Fruit fly (Drosophila melanogaster) whole organism, prepupa: Measurements from ENCODE around the gene CG9706.

ENCODE experiments used
- Blimp-1 ChIP-seq: fragments of 200-800 bp; sonication (Bioruptor generic); optimal IDR thresholded peaks from 3 replicates; lab custom pipeline; 2017; ENCODE audit warnings: missing biosample characterization, missing genetic modification characterization, mild to moderate bottlenecking, moderate library complexity, missing genetic modification reagents
- CG10631 ChIP-seq: fragments of 200-800 bp; sonication (Bioruptor generic); optimal IDR thresholded peaks from 2 replicates; lab custom pipeline; 2016; ENCODE audit warnings: missing biosample characterization, missing genetic modification characterization
- CG10669 ChIP-seq: fragments of 200-800 bp; sonication (Bioruptor generic); optimal IDR thresholded peaks from 3 replicates; lab custom pipeline; 2018; ENCODE audit warnings: missing biosample characterization, mild to moderate bottlenecking, missing genetic modification characterization, moderate library complexity
- CG11294 ChIP-seq: fragments of 200-800 bp; sonication (Bioruptor generic); IDR thresholded peaks from 2 replicates; pipeline ENCODE4 v1.3.6; 2022; ENCODE audit warnings: missing biosample characterization, missing genetic modification characterization
- CG11762 ChIP-seq: fragments of 200-800 bp; sonication (Bioruptor generic); optimal IDR thresholded peaks from 3 replicates; lab custom pipeline; 2016; ENCODE audit warnings: missing biosample characterization, missing genetic modification characterization; ENCODE audit not compliant: insufficient read depth
- CG15336 ChIP-seq: fragments of 200-800 bp; sonication (Bioruptor generic); IDR thresholded peaks from 2 replicates; pipeline ENCODE4 v1.3.6; 2022; ENCODE audit warnings: missing biosample characterization, missing genetic modification characterization
- CG1621 ChIP-seq: fragments of 200-800 bp; sonication (Bioruptor generic); optimal IDR thresholded peaks from 3 replicates; lab custom pipeline; 2018; ENCODE audit warnings: missing biosample characterization, mild to moderate bottlenecking, missing genetic modification characterization
- CG31627 ChIP-seq: fragments of 200-800 bp; sonication (Bioruptor generic); optimal IDR thresholded peaks from 3 replicates; lab custom pipeline; 2016; ENCODE audit warnings: missing biosample characterization, missing genetic modification characterization
- CG32006 ChIP-seq: fragments of 200-800 bp; sonication (Bioruptor generic); optimal IDR thresholded peaks from 3 replicates; lab custom pipeline; 2017; ENCODE audit warnings: missing biosample characterization, mild to moderate bottlenecking, missing genetic modification characterization
- CG34406 ChIP-seq: fragments of 200-800 bp; sonication (Bioruptor generic); optimal IDR thresholded peaks from 3 replicates; lab custom pipeline; 2016; ENCODE audit warnings: missing biosample characterization, missing genetic modification characterization
- CG3919 ChIP-seq: fragments of 200-800 bp; sonication (Bioruptor generic); optimal IDR thresholded peaks from 3 replicates; lab custom pipeline; 2016; ENCODE audit warnings: missing biosample characterization, missing genetic modification characterization
- CG4318 ChIP-seq: fragments of 200-800 bp; sonication (Bioruptor generic); optimal IDR thresholded peaks from 3 replicates; lab custom pipeline; 2017; ENCODE audit warnings: missing biosample characterization, mild to moderate bottlenecking, missing genetic modification characterization
- CG6163 ChIP-seq: fragments of 200-800 bp; sonication (Bioruptor generic); IDR thresholded peaks from 3 replicates; pipeline ENCODE4 v1.3.6; 2022; ENCODE audit warnings: missing biosample characterization, missing genetic modification characterization
- CG6276 ChIP-seq: fragments of 200-800 bp; sonication (Bioruptor generic); optimal IDR thresholded peaks from 2 replicates; lab custom pipeline; 2017; ENCODE audit warnings: missing biosample characterization, mild to moderate bottlenecking, missing genetic modification characterization
- CG6792 ChIP-seq: fragments of 200-800 bp; sonication (Bioruptor generic); optimal IDR thresholded peaks from 3 replicates; lab custom pipeline; 2016; ENCODE audit warnings: missing biosample characterization, missing genetic modification characterization
- CG6808 ChIP-seq: fragments of 200-800 bp; sonication (Bioruptor generic); optimal IDR thresholded peaks from 3 replicates; lab custom pipeline; 2017; ENCODE audit warnings: missing biosample characterization, missing genetic modification characterization, mild to moderate bottlenecking, moderate library complexity, missing genetic modification reagents
- CG6854 ChIP-seq: fragments of 200-800 bp; sonication (Bioruptor generic); optimal IDR thresholded peaks from 2 replicates; lab custom pipeline; 2017; ENCODE audit warnings: missing biosample characterization, mild to moderate bottlenecking, missing genetic modification characterization
- CG7368 ChIP-seq: fragments of 200-800 bp; sonication (Bioruptor generic); optimal IDR thresholded peaks from 3 replicates; lab custom pipeline; 2016; ENCODE audit warnings: missing biosample characterization, missing genetic modification characterization
- CG8319 ChIP-seq: fragments of 200-800 bp; sonication (Bioruptor generic); optimal IDR thresholded peaks from 3 replicates; lab custom pipeline; 2016; ENCODE audit warnings: missing biosample characterization, missing genetic modification characterization
- CG9139 ChIP-seq: fragments of 200-800 bp; sonication (Bioruptor generic); optimal IDR thresholded peaks from 3 replicates; lab custom pipeline; 2017; ENCODE audit warnings: missing biosample characterization, mild to moderate bottlenecking, missing genetic modification characterization
- Eip78C ChIP-seq: fragments of 200-800 bp; sonication (Bioruptor generic); peaks from one replicate; lab custom pipeline; 2016; ENCODE audit warnings: missing biosample characterization, missing genetic modification characterization
- Eip93F ChIP-seq: fragments of 200-800 bp; sonication (Bioruptor generic); optimal IDR thresholded peaks from 2 replicates; lab custom pipeline; 2016; ENCODE audit warnings: missing biosample characterization, mild to moderate bottlenecking, missing genetic modification characterization
- Ets21C ChIP-seq: fragments of 200-800 bp; sonication (Bioruptor generic); optimal IDR thresholded peaks from 3 replicates; lab custom pipeline; 2016; ENCODE audit warnings: missing biosample characterization, missing genetic modification characterization
- Ets96B ChIP-seq: fragments of 200-800 bp; optimal IDR thresholded peaks from 2 replicates; lab custom pipeline; 2019; ENCODE audit warnings: missing biosample characterization, mild to moderate bottlenecking, missing genetic modification characterization, moderate library complexity
- Gug ChIP-seq: fragments of 200-800 bp; sonication (Bioruptor generic); IDR thresholded peaks from 2 replicates; pipeline ENCODE4 v1.3.6; 2022; ENCODE audit warnings: missing biosample characterization, missing genetic modification characterization
- Hr38 ChIP-seq: sonication (Bioruptor generic); optimal IDR thresholded peaks from 2 replicates; lab custom pipeline; 2016; ENCODE audit warnings: missing biosample characterization, missing genetic modification characterization
- Hr39 ChIP-seq: fragments of 200-800 bp; sonication (Bioruptor generic); optimal IDR thresholded peaks from 2 replicates; lab custom pipeline; 2016; ENCODE audit warnings: missing biosample characterization, missing genetic modification characterization
- Met ChIP-seq: fragments of 200-800 bp; sonication (Bioruptor generic); optimal IDR thresholded peaks from 3 replicates; lab custom pipeline; 2016; ENCODE audit warnings: missing biosample characterization, missing genetic modification characterization
- Smox ChIP-seq: fragments of 200-800 bp; sonication (Bioruptor generic); optimal IDR thresholded peaks from 3 replicates; lab custom pipeline; 2016; ENCODE audit warnings: missing biosample characterization, missing genetic modification characterization
- Sox102F ChIP-seq: fragments of 200-800 bp; sonication (Bioruptor generic); optimal IDR thresholded peaks from 2 replicates; lab custom pipeline; 2016; ENCODE audit warnings: missing biosample characterization, mild to moderate bottlenecking, missing genetic modification characterization
- Sox14 ChIP-seq: fragments of 200-800 bp; sonication (Bioruptor generic); optimal IDR thresholded peaks from 3 replicates; lab custom pipeline; 2016; ENCODE audit warnings: missing biosample characterization, missing genetic modification characterization
- achi ChIP-seq: fragments of 200-800 bp; sonication (Bioruptor generic); optimal IDR thresholded peaks from 3 replicates; lab custom pipeline; 2016; ENCODE audit warnings: missing biosample characterization, missing genetic modification characterization
- cyc ChIP-seq: fragments of 200-800 bp; sonication (Bioruptor generic); optimal IDR thresholded peaks from 3 replicates; lab custom pipeline; 2016; ENCODE audit warnings: missing biosample characterization, missing genetic modification characterization
- dsx ChIP-seq: fragments of 200-800 bp; optimal IDR thresholded peaks from 3 replicates; lab custom pipeline; 2019; ENCODE audit warnings: missing biosample characterization, mild to moderate bottlenecking, missing genetic modification characterization, moderate library complexity; ENCODE audit not compliant: poor library complexity, severe bottlenecking
- eg ChIP-seq: fragments of 200-800 bp; sonication (Bioruptor generic); IDR thresholded peaks from 3 replicates; pipeline ENCODE4 v1.3.6; 2022; ENCODE audit warnings: missing biosample characterization, missing genetic modification characterization
- fd59A ChIP-seq: fragments of 200-800 bp; sonication (Bioruptor generic); optimal IDR thresholded peaks from 2 replicates; lab custom pipeline; 2017; ENCODE audit warnings: missing biosample characterization, mild to moderate bottlenecking, missing genetic modification characterization, missing genetic modification reagents
- lz ChIP-seq: fragments of 200-800 bp; sonication (Bioruptor generic); optimal IDR thresholded peaks from 3 replicates; lab custom pipeline; 2016; ENCODE audit warnings: missing biosample characterization, missing genetic modification characterization
- net ChIP-seq: fragments of 200-800 bp; sonication (Bioruptor generic); optimal IDR thresholded peaks from 3 replicates; lab custom pipeline; 2016; ENCODE audit warnings: missing biosample characterization, missing genetic modification characterization
- pdm3 ChIP-seq: fragments of 200-800 bp; sonication (Bioruptor generic); optimal IDR thresholded peaks from 3 replicates; lab custom pipeline; 2016; ENCODE audit warnings: missing biosample characterization, missing genetic modification characterization
- salr ChIP-seq, 2 experiments: fragments of 200-800 bp; sonication (Bioruptor generic); optimal IDR thresholded peaks; 3 replicates each; lab custom pipeline; 2016 to 2018; ENCODE audit warnings: missing biosample characterization in 2 of 2, missing genetic modification characterization in 2 of 2, mild to moderate bottlenecking in 1 of 2
- spab ChIP-seq: fragments of 200-800 bp; sonication (Bioruptor generic); optimal IDR thresholded peaks from 2 replicates; lab custom pipeline; 2017; ENCODE audit warnings: missing biosample characterization, mild to moderate bottlenecking, missing genetic modification characterization, missing genetic modification reagents
- ss ChIP-seq, 2 experiments: fragments of 200-800 bp; sonication (Bioruptor generic); optimal IDR thresholded peaks; 2 replicates in 1 of 2; 3 replicates in 1 of 2; lab custom pipeline; 2017 to 2018; ENCODE audit warnings: mild to moderate bottlenecking in 2 of 2, missing biosample characterization in 2 of 2, missing genetic modification characterization in 2 of 2, moderate library complexity in 1 of 2
- svp ChIP-seq: fragments of 200-800 bp; sonication (Bioruptor generic); peaks from one replicate; lab custom pipeline; 2016; ENCODE audit warnings: missing biosample characterization, missing genetic modification characterization
- vri ChIP-seq: fragments of 200-800 bp; sonication (Bioruptor generic); optimal IDR thresholded peaks from 3 replicates; lab custom pipeline; 2016; ENCODE audit warnings: missing biosample characterization, mild to moderate bottlenecking, missing genetic modification characterization

The CG9706 gene

DNA sequence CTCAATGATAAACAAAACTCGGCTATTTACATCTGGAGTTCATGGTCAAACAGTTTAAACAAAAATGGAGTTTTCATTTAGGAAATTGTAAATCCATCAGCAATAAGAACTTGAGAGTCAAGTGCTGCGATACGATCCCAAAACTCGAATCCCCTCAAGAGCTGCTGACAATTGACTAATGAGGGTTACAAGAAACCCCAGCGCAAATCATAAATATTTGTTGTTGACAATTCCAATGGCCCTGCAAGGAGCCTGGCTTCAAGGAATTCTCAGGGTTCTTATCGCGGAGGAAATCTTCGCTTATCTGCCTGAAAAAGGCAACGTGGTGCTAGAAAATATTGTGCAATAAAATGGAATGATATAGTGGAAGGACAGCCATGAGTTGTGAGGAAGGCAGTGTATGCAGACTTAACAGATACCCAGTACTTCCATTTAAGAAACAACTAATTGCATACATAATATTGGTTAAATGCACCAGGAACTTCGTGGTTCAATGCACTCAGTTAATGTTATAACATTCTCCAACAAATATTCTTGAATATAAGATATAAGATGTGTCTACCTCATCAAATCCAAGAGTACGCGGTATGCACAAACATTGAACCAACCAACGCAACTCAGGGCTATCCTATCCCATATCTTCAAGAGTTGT lies 14.7 kb upstream of the CG9706 start (continued):
- TF ChIP-seq Ets96B: peak; percentile 23
- no peak for TF ChIP-seq CG7368 (GFP tag; lab: Kevin White, UChicago)
- TF ChIP-seq CG8319 (GFP tag; lab: Kevin White, UChicago): no peak
- TF ChIP-seq lz: no peak
- no peak for TF ChIP-seq CG6163
- TF ChIP-seq CG32006: no peak
- no peak for TF ChIP-seq Hr38
- no peak for TF ChIP-seq ss (GFP tag; optimal IDR thresholded peaks at IDR 0.05; lab: Kevin White, UChicago)
- no peak for TF ChIP-seq cyc (GFP tag; lab: Kevin White, UChicago)
- TF ChIP-seq CG6276 (GFP tag; lab: Kevin White, UChicago): no peak
- no peak for TF ChIP-seq CG9139 (GFP tag; lab: Kevin White, UChicago)
- TF ChIP-seq CG10631: peak; percentile 18
- no peak for TF ChIP-seq achi (GFP tag; lab: Kevin White, UChicago)
- no peak for TF ChIP-seq vri (GFP tag; lab: Kevin White, UChicago)

DNA sequence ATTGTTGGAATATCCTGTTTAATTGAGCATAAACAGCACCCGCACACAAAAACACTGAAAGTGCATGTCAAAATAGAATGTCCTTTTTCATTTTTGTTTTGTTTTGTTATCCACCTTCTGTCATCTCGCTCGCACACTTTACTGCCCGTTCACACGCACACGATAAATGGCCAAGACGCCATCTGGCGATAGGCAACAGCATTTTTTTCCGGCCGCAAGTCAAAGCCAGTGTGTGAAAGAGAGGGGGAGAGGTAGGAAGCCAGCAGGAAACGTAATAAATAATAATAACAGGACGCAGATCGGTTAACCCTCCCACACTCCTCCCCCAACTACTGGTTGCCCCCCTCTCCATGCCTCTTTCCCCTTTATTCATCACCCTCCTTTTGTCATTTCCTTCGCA lies 12.9 kb upstream of the CG9706 start:
- TF ChIP-seq CG31627 (GFP tag; lab: Kevin White, UChicago) (no peak), Eip78C (GFP tag; lab: Kevin White, UChicago) (peak; percentile 64), pdm3 (GFP tag; lab: Kevin White, UChicago) (no peak), achi (GFP tag; lab: Kevin White, UChicago) (no peak), CG3919 (GFP tag; lab: Kevin White, UChicago) (peak; percentile 54), spab (GFP tag; lab: Kevin White, UChicago) (no peak), Ets21C (GFP tag; lab: Kevin White, UChicago) (no peak), CG1621 (tag; lab: Kevin White, UChicago) (peak; percentile 58), salr (GFP tag; optimal IDR thresholded peaks at IDR 0.05; lab: Kevin White, UChicago) (peak in 1 of 2 experiments; percentile 46), CG4318 (no peak), net (no peak), Sox102F (GFP tag; lab: Kevin White, UChicago) (peak; percentile 11), Eip93F (no peak), Sox14 (GFP tag; lab: Kevin White, UChicago) (no peak), Blimp-1 (GFP tag; lab: Kevin White, UChicago) (no peak), CG10669 (peak; percentile 2), dsx (GFP tag; lab: Kevin White, UChicago) (peak; percentile 19), Smox (no peak), Ets96B (no peak), CG7368 (GFP tag; lab: Kevin White, UChicago) (peak; percentile 16), eg (GFP tag; lab: Robert Waterston, UW) (peak; percentile 36; the same call in 1 of the 3 replicates), CG6808 (GFP tag; lab: Kevin White, UChicago) (peak; percentile 60), CG32006 (no peak), ss (GFP tag; optimal IDR thresholded peaks at IDR 0.05; lab: Kevin White, UChicago) (peak; percentile 74 to 88), CG11294 (GFP tag; lab: Robert Waterston, UW) (no peak), CG34406 (GFP tag; lab: Kevin White, UChicago) (no peak), svp (GFP tag; lab: Kevin White, UChicago) (no peak), CG6854 (GFP tag; lab: Kevin White, UChicago) (peak; percentile 23), CG6792 (GFP tag; lab: Kevin White, UChicago) (peak; percentile 4), CG11762 (GFP tag; lab: Kevin White, UChicago) (no peak), lz (no peak), CG9139 (GFP tag; lab: Kevin White, UChicago) (peak; percentile 48), vri (GFP tag; lab: Kevin White, UChicago) (no peak), Met (GFP tag; lab: Kevin White, UChicago) (peak; percentile 32), Gug (GFP tag; lab: Robert Waterston, UW) (no peak), CG6276 (GFP tag; lab: Kevin White, UChicago) (peak; percentile 2), CG6163 (peak; percentile 58; the same call in 2 of the 3 replicates), Hr39 (GFP tag; lab: Kevin White, UChicago) (no peak), CG15336 (GFP tag; lab: Robert Waterston, UW) (0 out of 2 replicates have a peak, but pooled peaks have one; percentile 7), fd59A (no peak)
